Fruit fly (Drosophila melanogaster): ENCODE results near the gene Ns3.

The Ns3 gene

dm6 chrX:1470562-1470961, 6.5 kb upstream of the Ns3 start, which contains the start of gene pck (continued):
- TF ChIP-seq CG9797 (GFP tag; optimal IDR thresholded peaks at IDR 0.05) = peak; percentile 76
- peak; percentile 58 for TF ChIP-seq Dp (GFP tag; optimal IDR thresholded peaks at IDR 0.05)
- no peak for TF ChIP-seq CG6683 (GFP tag; optimal IDR thresholded peaks at IDR 0.05)
- TF ChIP-seq CG7963 (GFP tag; IDR thresholded peaks at IDR 0.05; ENCODE audit: partially characterized antibody) = 0 out of 3 replicates have a peak, but pooled peaks have one; percentile 40
- no peak for TF ChIP-seq pros (GFP tag; optimal IDR thresholded peaks at IDR 0.05)
- peak; percentile 51 for TF ChIP-seq gcm (GFP tag; optimal IDR thresholded peaks at IDR 0.05)
- TF ChIP-seq CG16815 (GFP tag; optimal IDR thresholded peaks at IDR 0.05) = peak; percentile 19
- no peak for TF ChIP-seq fd64A (GFP tag; optimal IDR thresholded peaks at IDR 0.05)
- peak; percentile 53 for TF ChIP-seq CG5245 (GFP tag; optimal IDR thresholded peaks at IDR 0.05)
- peak; percentile 24 for TF ChIP-seq CG12299 (tag; optimal IDR thresholded peaks at IDR 0.05)
- no peak for TF ChIP-seq CG4282 (GFP tag; optimal IDR thresholded peaks at IDR 0.05)
- no peak for TF ChIP-seq zf30C (GFP tag; optimal IDR thresholded peaks at IDR 0.05)
- TF ChIP-seq Hmx (GFP tag; optimal IDR thresholded peaks at IDR 0.05) = no peak
- TF ChIP-seq CG14710 (tag; optimal IDR thresholded peaks at IDR 0.05) = peak; percentile 75
- TF ChIP-seq CG3726 (GFP tag; IDR thresholded peaks at IDR 0.05) = 0 out of 3 replicates have a peak, but pooled peaks have one; percentile 25
- peak; percentile 54 for TF ChIP-seq Max (GFP tag; optimal IDR thresholded peaks at IDR 0.05)
- peak; percentile 45 for TF ChIP-seq CG12236 (GFP tag; optimal IDR thresholded peaks at IDR 0.05)
- TF ChIP-seq CG30431 (GFP tag; optimal IDR thresholded peaks at IDR 0.05) = peak; percentile 6
- no peak for TF ChIP-seq CG42726 (GFP tag; IDR thresholded peaks at IDR 0.05; ENCODE audit: partially characterized antibody)
- TF ChIP-seq cad (GFP tag; optimal IDR thresholded peaks at IDR 0.05) = no peak
- TF ChIP-seq zfh1 (GFP tag; IDR thresholded peaks at IDR 0.05) = peak; percentile 77; the same call in 2 of the 3 replicates
- peak; percentile 50; the same call in 1 of the 2 replicates for TF ChIP-seq Rx (GFP tag; IDR thresholded peaks at IDR 0.05)
- no peak; the same call in 2 of the 3 replicates for TF ChIP-seq sr (GFP tag; IDR thresholded peaks at IDR 0.05)
- peak; percentile 52 for TF ChIP-seq onecut (GFP tag; IDR thresholded peaks at IDR 0.05)
- peak; percentile 53 for TF ChIP-seq HLH54F (GFP tag; optimal IDR thresholded peaks at IDR 0.05)
- TF ChIP-seq CG14441 (GFP tag; IDR thresholded peaks at IDR 0.05) = peak; percentile 61
- TF ChIP-seq Sin3A (optimal IDR thresholded peaks at IDR 0.05) = peak; percentile 53
- TF ChIP-seq D19B (GFP tag; optimal IDR thresholded peaks at IDR 0.05) = no peak
- TF ChIP-seq CG7786 (GFP tag; optimal IDR thresholded peaks at IDR 0.05) = peak; percentile 65
- peak; percentile 93 for TF ChIP-seq Med (GFP tag)
- TF ChIP-seq crc (GFP tag; optimal IDR thresholded peaks at IDR 0.05) = peak; percentile 37
- no peak for TF ChIP-seq peb (GFP tag; IDR thresholded peaks at IDR 0.05)
- no peak for TF ChIP-seq CG17612 (GFP tag; IDR thresholded peaks at IDR 0.05)
- no peak for TF ChIP-seq CG3838 (GFP tag; optimal IDR thresholded peaks at IDR 0.05)
- no peak for TF ChIP-seq Hr39 (optimal IDR thresholded peaks at IDR 0.05)
- TF ChIP-seq Fer1 (GFP tag; optimal IDR thresholded peaks at IDR 0.05) = peak; percentile 51
- TF ChIP-seq luna (GFP tag; optimal IDR thresholded peaks at IDR 0.05) = no peak
- no peak for TF ChIP-seq CG6854 (GFP tag; optimal IDR thresholded peaks at IDR 0.05)
- TF ChIP-seq gem (tag; optimal IDR thresholded peaks at IDR 0.05) = no peak
- TF ChIP-seq CG12769 (tag; optimal IDR thresholded peaks at IDR 0.05) = no peak
- TF ChIP-seq amos (GFP tag; IDR thresholded peaks at IDR 0.05; ENCODE audit: partially characterized antibody) = peak; percentile 39; the same call in 1 of the 2 replicates
- peak; percentile 78 for TF ChIP-seq E2f2 (GFP tag; IDR thresholded peaks at IDR 0.05)
- TF ChIP-seq CG4360 (GFP tag; IDR thresholded peaks at IDR 0.05) = peak; percentile 32; the same call in 1 of the 2 replicates
- no peak for TF ChIP-seq klu (GFP tag; IDR thresholded peaks at IDR 0.05)
- no peak for TF ChIP-seq wdn (GFP tag; IDR thresholded peaks at IDR 0.05)
- TF ChIP-seq Hey (tag; optimal IDR thresholded peaks at IDR 0.05) = no peak
- TF ChIP-seq dpn (GFP tag; optimal IDR thresholded peaks at IDR 0.05) = peak; percentile 61 to 80
- TF ChIP-seq corto (GFP tag; optimal IDR thresholded peaks at IDR 0.05) = no peak
- TF ChIP-seq dan (GFP tag; IDR thresholded peaks at IDR 0.05) = no peak
- TF ChIP-seq salm (tag; optimal IDR thresholded peaks at IDR 0.05) = peak; percentile 5
- peak; percentile 36 for TF ChIP-seq ewg (GFP tag; optimal IDR thresholded peaks at IDR 0.05)
- TF ChIP-seq run (tag; optimal IDR thresholded peaks at IDR 0.05) = no peak

Measured in whole organism, embryonic.